Fruit fly (Drosophila melanogaster): ENCODE results near the gene Pvr.

Gene Pvr

dm6 chr2L:8239712-8240245, at the start of gene Pvr:
TSS of gene Pvr (minus strand) at chr2L:8239878.
- TF ChIP-seq insv (optimal IDR thresholded peaks at IDR 0.05), result no peak
- no peak for TF ChIP-seq Myc (optimal IDR thresholded peaks at IDR 0.05)
- no peak for TF ChIP-seq Sin3A (optimal IDR thresholded peaks at IDR 0.05)
- no peak for TF ChIP-seq psq (optimal IDR thresholded peaks at IDR 0.05)
- TF ChIP-seq h (optimal IDR thresholded peaks at IDR 0.05), result no peak
- no peak for TF ChIP-seq ttk (optimal IDR thresholded peaks at IDR 0.05)

DNA sequence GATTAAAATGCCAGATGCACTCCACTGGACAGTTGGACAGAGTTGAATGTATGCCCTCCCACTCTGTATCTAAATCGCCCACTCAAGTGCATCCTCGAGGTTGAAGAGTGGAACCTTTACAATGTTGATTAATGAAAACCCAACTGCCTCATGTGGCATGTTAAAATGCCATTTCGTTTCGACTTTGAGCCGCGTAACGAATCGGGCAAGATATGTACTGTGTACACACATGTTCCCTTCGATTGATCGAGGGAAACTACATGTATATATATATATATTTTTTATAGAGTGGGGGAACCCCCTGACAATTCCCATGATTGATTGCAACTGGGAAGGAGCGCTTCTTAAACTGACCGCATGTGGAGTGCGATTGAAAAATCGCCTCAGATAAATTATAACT, 48.4 kb upstream of the Pvr start:
- TF ChIP-seq insv (optimal IDR thresholded peaks at IDR 0.05) (no peak), Sin3A (optimal IDR thresholded peaks at IDR 0.05) (no peak), psq (optimal IDR thresholded peaks at IDR 0.05) (no peak), ttk (optimal IDR thresholded peaks at IDR 0.05) (no peak), h (optimal IDR thresholded peaks at IDR 0.05) (no peak), Myc (optimal IDR thresholded peaks at IDR 0.05) (no peak)

- TF ChIP-seq Myc (optimal IDR thresholded peaks at IDR 0.05) (no peak), psq (optimal IDR thresholded peaks at IDR 0.05) (no peak), insv (optimal IDR thresholded peaks at IDR 0.05) (no peak)
Observed at dm6 chr2L:8286595-8286994, 46.9 kb upstream of the Pvr start.

dm6 chr2L:8284913-8285619, 45.4 kb upstream of the Pvr start:
- no peak for TF ChIP-seq Sin3A (optimal IDR thresholded peaks at IDR 0.05)

dm6 chr2L:8281872-8282271, 42.2 kb upstream of the Pvr start:
- TF ChIP-seq Myc (optimal IDR thresholded peaks at IDR 0.05) (no peak), h (optimal IDR thresholded peaks at IDR 0.05) (no peak), psq (optimal IDR thresholded peaks at IDR 0.05) (no peak), ttk (optimal IDR thresholded peaks at IDR 0.05) (no peak), insv (optimal IDR thresholded peaks at IDR 0.05) (no peak), Sin3A (optimal IDR thresholded peaks at IDR 0.05) (no peak)

DNA sequence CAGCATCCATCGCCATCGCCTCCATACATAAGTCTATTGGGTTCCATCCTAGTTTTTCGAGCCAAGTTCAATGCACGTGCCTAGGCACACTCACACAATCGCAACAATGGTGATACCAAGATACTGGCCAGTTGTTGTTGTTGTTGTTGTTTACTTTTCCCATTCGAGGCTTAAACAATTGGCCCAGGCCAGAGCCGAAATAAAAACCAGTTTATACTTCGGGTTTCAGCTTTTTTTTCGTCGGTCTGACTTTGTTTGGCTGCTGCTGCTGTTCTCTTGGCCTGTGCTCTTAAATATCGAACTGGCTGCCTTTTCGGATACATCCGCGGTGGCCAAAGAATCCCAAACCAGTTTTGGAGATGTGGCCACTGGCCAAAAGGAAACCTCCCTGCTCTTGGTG, 40.5 kb upstream of the Pvr start:
- no peak for TF ChIP-seq insv (optimal IDR thresholded peaks at IDR 0.05)
- TF ChIP-seq Myc (optimal IDR thresholded peaks at IDR 0.05), result no peak
- TF ChIP-seq h (optimal IDR thresholded peaks at IDR 0.05), result no peak
- TF ChIP-seq ttk (optimal IDR thresholded peaks at IDR 0.05), result no peak
- no peak for TF ChIP-seq Sin3A (optimal IDR thresholded peaks at IDR 0.05)
- no peak for TF ChIP-seq psq (optimal IDR thresholded peaks at IDR 0.05)

dm6 chr2L:8279400-8280065, 39.9 kb upstream of the Pvr start:
- TF ChIP-seq h (optimal IDR thresholded peaks at IDR 0.05), result no peak
- TF ChIP-seq Myc (optimal IDR thresholded peaks at IDR 0.05), result no peak
- no peak for TF ChIP-seq insv (optimal IDR thresholded peaks at IDR 0.05)
- TF ChIP-seq Sin3A (optimal IDR thresholded peaks at IDR 0.05), result no peak
- no peak for TF ChIP-seq psq (optimal IDR thresholded peaks at IDR 0.05)
- no peak for TF ChIP-seq ttk (optimal IDR thresholded peaks at IDR 0.05)

DNA sequence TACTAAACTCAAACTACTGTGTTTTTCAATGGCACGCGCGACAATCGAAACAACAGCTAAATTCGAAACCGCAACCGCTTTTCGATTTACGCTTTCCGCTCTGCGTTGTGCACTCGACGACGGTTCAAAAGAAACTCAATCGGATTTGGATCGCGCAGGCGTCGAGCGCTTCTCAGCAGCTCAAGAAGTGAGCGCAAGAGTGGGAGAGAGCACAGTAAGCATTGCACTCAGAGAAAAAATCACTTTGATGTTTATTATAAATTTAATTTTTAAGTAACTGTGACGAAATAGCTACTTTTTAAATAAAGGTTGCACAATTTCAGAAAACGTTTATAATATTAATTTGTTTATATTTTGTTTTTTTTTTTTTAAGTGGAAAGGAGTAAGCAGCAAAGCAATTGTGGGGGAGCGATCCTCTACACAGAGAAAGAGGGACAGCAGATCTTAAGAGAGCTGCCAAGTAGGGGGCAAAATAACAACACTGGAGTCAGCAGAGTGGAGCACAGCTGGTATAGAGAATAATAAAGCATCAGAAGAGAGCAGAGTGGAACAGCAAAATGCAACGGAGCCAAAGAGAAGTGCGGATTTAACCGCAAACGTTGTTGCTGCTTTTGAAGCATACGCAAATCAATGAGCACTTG, 38.0 kb upstream of the Pvr start:
- TF ChIP-seq h (optimal IDR thresholded peaks at IDR 0.05) (no peak), Sin3A (optimal IDR thresholded peaks at IDR 0.05) (no peak), Myc (optimal IDR thresholded peaks at IDR 0.05) (no peak), ttk (optimal IDR thresholded peaks at IDR 0.05) (no peak), psq (optimal IDR thresholded peaks at IDR 0.05) (no peak), insv (optimal IDR thresholded peaks at IDR 0.05) (no peak)

dm6 chr2L:8276880-8277279, 37.2 kb upstream of the Pvr start:
- TF ChIP-seq Myc (optimal IDR thresholded peaks at IDR 0.05) (no peak), insv (optimal IDR thresholded peaks at IDR 0.05) (no peak), h (optimal IDR thresholded peaks at IDR 0.05) (no peak), Sin3A (optimal IDR thresholded peaks at IDR 0.05) (no peak), psq (optimal IDR thresholded peaks at IDR 0.05) (no peak), ttk (optimal IDR thresholded peaks at IDR 0.05) (no peak)

- TF ChIP-seq psq (optimal IDR thresholded peaks at IDR 0.05), result no peak
- no peak for TF ChIP-seq Sin3A (optimal IDR thresholded peaks at IDR 0.05)
- TF ChIP-seq insv (optimal IDR thresholded peaks at IDR 0.05), result no peak
- no peak for TF ChIP-seq h (optimal IDR thresholded peaks at IDR 0.05)
- TF ChIP-seq Myc (optimal IDR thresholded peaks at IDR 0.05), result no peak
- no peak for TF ChIP-seq ttk (optimal IDR thresholded peaks at IDR 0.05)
Observed at dm6 chr2L:8276287-8276686, 36.6 kb upstream of the Pvr start.

- no peak for TF ChIP-seq insv (optimal IDR thresholded peaks at IDR 0.05)
- no peak for TF ChIP-seq Myc (optimal IDR thresholded peaks at IDR 0.05)
- TF ChIP-seq h (optimal IDR thresholded peaks at IDR 0.05), result no peak
- no peak for TF ChIP-seq Sin3A (optimal IDR thresholded peaks at IDR 0.05)
- TF ChIP-seq ttk (optimal IDR thresholded peaks at IDR 0.05), result no peak
- no peak for TF ChIP-seq psq (optimal IDR thresholded peaks at IDR 0.05)
Observed at dm6 chr2L:8274958-8275584, 35.4 kb upstream of the Pvr start.

dm6 chr2L:8274127-8274526, 34.4 kb upstream of the Pvr start:
- TF ChIP-seq ttk (optimal IDR thresholded peaks at IDR 0.05) (no peak), psq (optimal IDR thresholded peaks at IDR 0.05) (no peak), Sin3A (optimal IDR thresholded peaks at IDR 0.05) (no peak), Myc (optimal IDR thresholded peaks at IDR 0.05) (no peak), h (optimal IDR thresholded peaks at IDR 0.05) (no peak), insv (optimal IDR thresholded peaks at IDR 0.05) (no peak)
